Fruit fly (Drosophila melanogaster): ENCODE results near the gene gny.
A peak's percentile ranks its signal among the peaks of the same experiment; 100 is the strongest.

gny gene

DNA sequence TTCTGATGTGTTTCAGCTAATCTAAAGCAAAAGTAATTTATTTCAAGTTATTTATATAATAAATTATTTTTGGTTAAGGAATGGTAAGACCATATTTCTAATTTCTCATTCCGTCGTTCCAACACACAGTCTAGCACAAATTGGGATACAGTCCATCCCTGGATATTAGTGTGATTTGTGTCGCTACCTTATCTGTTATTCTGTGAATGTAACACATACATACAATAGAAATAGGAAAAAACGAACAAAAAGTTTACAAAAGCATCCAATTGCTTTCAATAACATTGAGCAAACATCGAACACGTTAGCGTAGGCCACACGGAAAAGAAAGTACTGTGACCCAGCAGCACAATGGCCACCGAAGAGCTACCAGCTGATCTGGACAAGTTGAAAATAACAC, 13.4 kb upstream of the gny start, which contains the start of gene CG5056 (continued):
- TF ChIP-seq CG10366 (GFP tag; IDR thresholded peaks at IDR 0.05) (no peak), ac (GFP tag; optimal IDR thresholded peaks at IDR 0.05) (no peak), CHES-1-like (GFP tag; optimal IDR thresholded peaks at IDR 0.05) (no peak)

DNA sequence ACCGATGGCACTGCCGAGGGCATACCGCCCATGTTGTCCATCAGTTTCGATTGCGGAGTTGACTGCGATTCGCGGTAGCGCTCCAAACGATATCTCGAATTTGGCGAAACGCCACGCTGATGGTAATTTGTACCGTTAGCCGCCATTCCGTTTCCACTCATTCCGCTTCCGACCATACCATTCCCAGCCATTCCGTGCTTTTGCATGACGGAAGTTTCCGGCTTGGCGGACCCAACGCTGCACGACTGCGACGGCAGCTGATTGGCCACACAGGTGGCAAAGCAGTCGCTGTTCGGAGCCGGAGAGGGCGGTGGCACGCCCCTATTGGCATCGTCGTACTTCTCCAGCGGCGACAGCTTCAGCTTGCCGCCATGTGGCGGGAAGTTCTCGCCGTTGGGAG, 7.6 kb upstream of the gny start:
- TF ChIP-seq CG1603 (tag; optimal IDR thresholded peaks at IDR 0.05) (peak; percentile 67), ase (GFP tag; IDR thresholded peaks at IDR 0.05) (0 out of 3 replicates have a peak, but pooled peaks have one; percentile 11), Nf-YA (GFP tag; IDR thresholded peaks at IDR 0.05) (no peak), da (GFP tag; optimal IDR thresholded peaks at IDR 0.05) (peak; percentile 13), CG11723 (GFP tag; optimal IDR thresholded peaks at IDR 0.05) (peak; percentile 18), Ets97D (GFP tag; optimal IDR thresholded peaks at IDR 0.05) (peak; percentile 11), lilli (GFP tag; optimal IDR thresholded peaks at IDR 0.05) (no peak), klu (GFP tag; IDR thresholded peaks at IDR 0.05) (no peak), CG1792 (GFP tag; optimal IDR thresholded peaks at IDR 0.05) (no peak), CG17612 (GFP tag; IDR thresholded peaks at IDR 0.05) (0 out of 2 replicates have a peak, but pooled peaks have one; percentile 28), CG11560 (tag; IDR thresholded peaks at IDR 0.05) (0 out of 3 replicates have a peak, but pooled peaks have one; percentile 35), CG4424 (GFP tag; optimal IDR thresholded peaks at IDR 0.05) (no peak), Doc3 (GFP tag; IDR thresholded peaks at IDR 0.05; ENCODE audit: partially characterized antibody) (0 out of 3 replicates have a peak, but pooled peaks have one; percentile 32), dysf (GFP tag; IDR thresholded peaks at IDR 0.05) (0 out of 3 replicates have a peak, but pooled peaks have one; percentile 28), org-1 (GFP tag; optimal IDR thresholded peaks at IDR 0.05) (no peak), nerfin-2 (GFP tag; IDR thresholded peaks at IDR 0.05; ENCODE audit: partially characterized antibody) (no peak), pfk (GFP tag; optimal IDR thresholded peaks at IDR 0.05) (peak; percentile 86), ci (GFP tag; IDR thresholded peaks at IDR 0.05) (0 out of 3 replicates have a peak, but pooled peaks have one; percentile 33), CG30020 (tag; optimal IDR thresholded peaks at IDR 0.05) (peak; percentile 49)

DNA sequence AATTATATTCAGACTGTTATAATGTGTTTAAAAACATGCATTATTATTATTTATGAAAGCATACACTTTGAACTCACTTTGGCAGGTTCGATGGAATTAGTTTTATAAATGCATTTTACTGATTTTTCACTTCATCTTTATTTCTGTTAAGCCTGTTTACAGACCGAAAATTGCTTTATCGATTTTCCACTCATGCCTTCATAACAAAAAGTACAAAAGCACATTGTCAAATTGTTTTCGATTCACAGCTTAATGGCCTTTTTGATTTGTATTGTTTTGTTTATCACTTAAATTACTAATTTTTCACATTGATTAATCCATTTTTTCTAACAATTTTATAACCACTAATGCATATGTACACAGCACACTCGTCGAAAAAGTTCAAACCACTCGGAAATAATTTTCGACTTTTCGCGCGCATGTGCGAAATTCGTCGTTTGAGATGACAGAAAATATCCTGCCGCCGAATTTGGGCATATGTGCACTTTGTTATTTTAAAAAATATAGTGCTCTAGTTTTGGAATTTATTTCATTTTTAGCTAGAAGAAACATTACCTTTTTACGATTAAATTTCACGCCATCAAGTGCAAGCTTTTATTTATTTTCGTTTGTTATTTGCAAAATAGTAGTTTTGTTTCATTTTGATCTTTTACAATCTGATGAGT, 6.2 kb upstream of the gny start, which contains the start of gene rho-5:
TSS of gene rho-5 (minus strand) at position 296 of the 665 bp plus-strand sequence.
- TF ChIP-seq slbo (GFP tag; IDR thresholded peaks at IDR 0.05) (peak; percentile 34; the same call in 1 of the 2 replicates), pzg (GFP tag; optimal IDR thresholded peaks at IDR 0.05) (peak; percentile 6), BEAF-32 (GFP tag; optimal IDR thresholded peaks at IDR 0.05) (peak; percentile 8), schlank (tag; optimal IDR thresholded peaks at IDR 0.05) (no peak), mam (GFP tag; optimal IDR thresholded peaks at IDR 0.05) (peak; percentile 5), CG13123 (GFP tag; optimal IDR thresholded peaks at IDR 0.05) (no peak), Lim3 (GFP tag; IDR thresholded peaks at IDR 0.05) (no peak), PHDP (tag; optimal IDR thresholded peaks at IDR 0.05) (no peak), Sox100B (GFP tag; optimal IDR thresholded peaks at IDR 0.05) (no peak), lilli (GFP tag; optimal IDR thresholded peaks at IDR 0.05) (peak; percentile 15), CG3847 (GFP tag; IDR thresholded peaks at IDR 0.05) (no peak), ewg (GFP tag; optimal IDR thresholded peaks at IDR 0.05) (peak; percentile 97), onecut (GFP tag; IDR thresholded peaks at IDR 0.05) (peak; percentile 93), row (GFP tag; IDR thresholded peaks at IDR 0.05) (peak; percentile 60), nerfin-2 (GFP tag; IDR thresholded peaks at IDR 0.05; ENCODE audit: partially characterized antibody) (no peak), gro (GFP tag; optimal IDR thresholded peaks at IDR 0.05) (peak; percentile 6), stc (GFP tag; IDR thresholded peaks at IDR 0.05) (no peak), CG5953 (GFP tag; IDR thresholded peaks at IDR 0.05) (no peak), Sry-δ (GFP tag; optimal IDR thresholded peaks at IDR 0.05) (peak; percentile 40), MESR4 (GFP tag; optimal IDR thresholded peaks at IDR 0.05) (peak; percentile 7), sens (GFP tag) (peak; percentile 53), CG17328 (GFP tag; IDR thresholded peaks at IDR 0.05) (0 out of 2 replicates have a peak, but pooled peaks have one; percentile 28), D19B (GFP tag; optimal IDR thresholded peaks at IDR 0.05) (peak; percentile 65), Mes4 (GFP tag; optimal IDR thresholded peaks at IDR 0.05) (no peak), Rfx (GFP tag; IDR thresholded peaks at IDR 0.05) (peak; percentile 45; the same call in 1 of the 2 replicates), CG2120 (GFP tag; optimal IDR thresholded peaks at IDR 0.05) (peak; percentile 50), CG30020 (tag; optimal IDR thresholded peaks at IDR 0.05) (peak; percentile 13), CG9817 (tag; optimal IDR thresholded peaks at IDR 0.05) (no peak)
